Fruit fly (Drosophila melanogaster): Measurements from ENCODE around the gene Mcm6.

Gene Mcm6

DNA sequence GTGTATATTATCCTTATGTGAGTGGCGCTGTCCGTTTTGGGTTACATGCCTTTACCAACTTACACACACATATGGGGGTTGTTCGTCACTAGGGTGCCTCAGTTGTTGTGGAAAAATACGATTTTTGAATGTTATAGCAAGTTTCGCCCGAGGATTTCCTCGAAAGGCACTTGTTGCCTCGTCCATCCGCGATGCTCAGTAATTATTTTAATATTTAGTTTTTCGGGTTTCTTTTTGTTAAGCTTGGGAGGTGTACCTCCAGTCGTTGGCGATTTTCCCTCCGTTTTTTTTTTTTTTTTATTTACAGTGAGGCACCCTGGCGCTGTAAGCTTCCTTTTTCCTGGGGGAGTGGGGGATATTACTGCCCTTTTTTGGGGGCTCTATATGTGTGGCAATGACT, 22.3 kb downstream of the Mcm6 start (continued):
- TF ChIP-seq Sox102F (GFP tag; optimal IDR thresholded peaks at IDR 0.05), result peak; percentile 64
- no peak for TF ChIP-seq CG1603 (tag; optimal IDR thresholded peaks at IDR 0.05)
- TF ChIP-seq CG4730 (GFP tag; IDR thresholded peaks at IDR 0.05), result 0 out of 2 replicates have a peak, but pooled peaks have one; percentile 22
- TF ChIP-seq CG18011 (GFP tag; optimal IDR thresholded peaks at IDR 0.05), result peak; percentile 46
- TF ChIP-seq CG12155 (GFP tag; optimal IDR thresholded peaks at IDR 0.05), result peak; percentile 52
- no peak for TF ChIP-seq amos (GFP tag; IDR thresholded peaks at IDR 0.05; ENCODE audit: partially characterized antibody)
- no peak for TF ChIP-seq CG7963 (GFP tag; IDR thresholded peaks at IDR 0.05; ENCODE audit: partially characterized antibody)
- TF ChIP-seq hkb (optimal IDR thresholded peaks at IDR 0.05), result no peak
- peak; percentile 86 for TF ChIP-seq hkb (GFP tag; IDR thresholded peaks at IDR 0.05)
- TF ChIP-seq yki (optimal IDR thresholded peaks at IDR 0.05), result no peak
- no peak; the same call in 2 of the 3 replicates for TF ChIP-seq B-H1 (GFP tag; IDR thresholded peaks at IDR 0.05)
- TF ChIP-seq CG2129 (GFP tag; IDR thresholded peaks at IDR 0.05; ENCODE audit: partially characterized antibody), result no peak
- peak; percentile 67; the same call in 1 of the 2 replicates for TF ChIP-seq Xrp1 (GFP tag; IDR thresholded peaks at IDR 0.05)
- TF ChIP-seq CG10543 (GFP tag; optimal IDR thresholded peaks at IDR 0.05), result peak; percentile 85
- peak; percentile 58 for TF ChIP-seq CG18262 (tag; optimal IDR thresholded peaks at IDR 0.05)
- TF ChIP-seq CG6689 (GFP tag; IDR thresholded peaks at IDR 0.05), result peak; percentile 66
- TF ChIP-seq NK7.1 (GFP tag; optimal IDR thresholded peaks at IDR 0.05), result no peak
- TF ChIP-seq CG9215 (GFP tag; IDR thresholded peaks at IDR 0.05), result peak; percentile 53
- TF ChIP-seq sd (tag; optimal IDR thresholded peaks at IDR 0.05), result peak; percentile 17
- TF ChIP-seq Xbp1 (GFP tag; optimal IDR thresholded peaks at IDR 0.05), result peak; percentile 61
- no peak for TF ChIP-seq Hr39 (optimal IDR thresholded peaks at IDR 0.05)
- no peak for TF ChIP-seq CG4617 (GFP tag; optimal IDR thresholded peaks at IDR 0.05; ENCODE audit: borderline replicate concordance)
- peak; percentile 39 for TF ChIP-seq Vsx1 (GFP tag; optimal IDR thresholded peaks at IDR 0.05)
- TF ChIP-seq CG6272 (GFP tag; IDR thresholded peaks at IDR 0.05), result peak; percentile 38; the same call in 1 of the 2 replicates
- TF ChIP-seq gro (GFP tag; optimal IDR thresholded peaks at IDR 0.05), result peak; percentile 79
- TF ChIP-seq Drgx (GFP tag; IDR thresholded peaks at IDR 0.05), result peak; percentile 76
- peak; percentile 79 for TF ChIP-seq CG2120 (GFP tag; optimal IDR thresholded peaks at IDR 0.05)
- TF ChIP-seq CG1024 (GFP tag; IDR thresholded peaks at IDR 0.05), result peak; percentile 44; the same call in 1 of the 2 replicates
- TF ChIP-seq tll (GFP tag; optimal IDR thresholded peaks at IDR 0.05), result no peak
- peak; percentile 86 for TF ChIP-seq CG2678 (tag; optimal IDR thresholded peaks at IDR 0.05)
- TF ChIP-seq Oli (tag; optimal IDR thresholded peaks at IDR 0.05), result peak; percentile 66
- TF ChIP-seq tx (GFP tag; optimal IDR thresholded peaks at IDR 0.05), result peak; percentile 12
- peak; percentile 87 for TF ChIP-seq Hmr (GFP tag; optimal IDR thresholded peaks at IDR 0.05)
- TF ChIP-seq CG4854 (GFP tag; optimal IDR thresholded peaks at IDR 0.05), result no peak
- TF ChIP-seq CG10959 (GFP tag; IDR thresholded peaks at IDR 0.05), result no peak
- peak; percentile 58 for TF ChIP-seq CG18619 (GFP tag; optimal IDR thresholded peaks at IDR 0.05)
- peak; percentile 53 for TF ChIP-seq tin (GFP tag; optimal IDR thresholded peaks at IDR 0.05)
- peak; percentile 71 for TF ChIP-seq Ptx1 (GFP tag; IDR thresholded peaks at IDR 0.05)
- TF ChIP-seq CG8478 (optimal IDR thresholded peaks at IDR 0.05), result no peak
- TF ChIP-seq tup (GFP tag; optimal IDR thresholded peaks at IDR 0.05), result peak; percentile 29
- TF ChIP-seq CG32767 (GFP tag; IDR thresholded peaks at IDR 0.05), result 0 out of 2 replicates have a peak, but pooled peaks have one; percentile 18
- TF ChIP-seq ERR (GFP tag; optimal IDR thresholded peaks at IDR 0.05), result peak; percentile 18
- peak; percentile 31 for TF ChIP-seq CG2875 (GFP tag; optimal IDR thresholded peaks at IDR 0.05)
- TF ChIP-seq CrebB (tag; optimal IDR thresholded peaks at IDR 0.05), result peak; percentile 28
- peak; percentile 13 for TF ChIP-seq CG4820 (GFP tag; optimal IDR thresholded peaks at IDR 0.05)
- no peak for TF ChIP-seq p53 (GFP tag; optimal IDR thresholded peaks at IDR 0.05)
- TF ChIP-seq CG9797 (GFP tag; optimal IDR thresholded peaks at IDR 0.05), result no peak
- TF ChIP-seq Bdp1 (GFP tag; optimal IDR thresholded peaks at IDR 0.05), result peak; percentile 42
- no peak for TF ChIP-seq CG14965 (GFP tag; optimal IDR thresholded peaks at IDR 0.05; ENCODE audit: borderline replicate concordance)
- peak; percentile 80; the same call in 2 of the 3 replicates for TF ChIP-seq so (GFP tag; IDR thresholded peaks at IDR 0.05)
- TF ChIP-seq Ravus (GFP tag; IDR thresholded peaks at IDR 0.05), result peak; percentile 35
- no peak for TF ChIP-seq CG17912 (GFP tag; optimal IDR thresholded peaks at IDR 0.05)
